Worm (Caenorhabditis elegans) whole organism, L4 larva: Measurements from ENCODE around the gene dohh-1.

Experiments used
- daf-19 ChIP-seq: fragments of 200-800 bp; sonication (Bioruptor generic); conservative IDR thresholded peaks from 2 replicates; pipeline ENCODE4 v1.3.6; 2022; ENCODE audit warnings: missing genetic modification characterization, missing compliant biosample characterization
- dve-1 ChIP-seq: sonication (generic microtip); optimal IDR thresholded peaks from 2 replicates; lab custom pipeline; 2017; ENCODE audit warnings: antibody characterized with exemption, mild to moderate bottlenecking, missing genetic modification characterization, missing compliant biosample characterization; ENCODE audit not compliant: insufficient read depth
- egl-27 ChIP-seq: sonication (generic microtip); optimal IDR thresholded peaks from 3 replicates; lab custom pipeline; 2017; ENCODE audit warnings: missing biosample characterization, missing genetic modification reagents, missing genetic modification characterization
- fkh-10 ChIP-seq: fragments of 150-350 bp; optimal IDR thresholded peaks from 2 replicates; lab custom pipeline; 2014; ENCODE audit warnings: missing biosample characterization, missing genetic modification reagents, missing genetic modification characterization
- nhr-6 ChIP-seq: fragments of 150-350 bp; optimal IDR thresholded peaks from 2 replicates; lab custom pipeline; 2014; ENCODE audit warnings: missing biosample characterization, missing genetic modification characterization
- unc-130 ChIP-seq: sonication (generic microtip); optimal IDR thresholded peaks from 2 replicates; lab custom pipeline; 2016; ENCODE audit warnings: missing genetic modification reagents, missing genetic modification characterization, missing compliant biosample characterization

DNA sequence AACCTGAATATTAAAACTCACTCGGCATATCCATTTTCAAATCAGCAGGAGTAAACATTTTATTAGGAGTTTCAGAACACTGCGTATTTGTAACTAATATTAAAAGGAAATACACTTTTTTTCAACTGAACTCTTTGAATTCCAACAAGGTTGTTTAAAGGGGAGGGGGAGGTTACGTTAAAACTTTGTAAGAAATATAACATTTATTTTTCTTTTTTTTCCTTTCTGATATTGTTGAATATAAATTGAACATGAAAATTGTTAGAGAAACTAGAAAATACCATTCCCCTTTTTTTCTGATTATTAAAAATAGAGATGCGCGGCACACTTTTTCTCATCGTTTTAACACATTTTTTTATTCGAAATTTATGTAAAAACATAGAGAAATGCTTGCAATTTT lies 18.3 kb downstream of the dohh-1 start, which contains the start of gene C14A4.8:
- TF ChIP-seq nhr-6 (tag; lab: Kevin White, UChicago) (no peak), fkh-10 (GFP tag; lab: Kevin White, UChicago) (no peak), egl-27 (tag; lab: Kevin White, UChicago) (no peak), daf-19 (GFP tag; lab: Robert Waterston, UW) (no peak), dve-1 (tag; lab: Kevin White, UChicago) (no peak), unc-130 (no peak)
